Worm (Caenorhabditis elegans) whole organism, young adult: Measurements from ENCODE around the gene F18G5.1.

Source experiments
- F10E7.11 ChIP-seq: sonication (generic microtip); optimal IDR thresholded peaks from 2 replicates; lab custom pipeline; 2017; ENCODE audit warnings: mild to moderate bottlenecking, missing genetic modification characterization, moderate library complexity, missing compliant biosample characterization
- F22D6.2 ChIP-seq: sonication (generic microtip); optimal IDR thresholded peaks from 2 replicates; lab custom pipeline; 2016; ENCODE audit warnings: mild to moderate bottlenecking, missing genetic modification characterization, missing compliant biosample characterization
- F23B12.7 ChIP-seq: sonication (generic microtip); optimal IDR thresholded peaks from 2 replicates; lab custom pipeline; 2017; ENCODE audit warnings: missing genetic modification characterization, mild to moderate bottlenecking, missing compliant biosample characterization, antibody characterized with exemption, moderate library complexity; ENCODE audit not compliant: insufficient read depth
- F52B5.7 ChIP-seq: sonication (generic microtip); optimal IDR thresholded peaks from 2 replicates; lab custom pipeline; 2016; ENCODE audit warnings: mild to moderate bottlenecking, missing genetic modification characterization, missing compliant biosample characterization
- Y53G8AR.9 ChIP-seq: fragments of 200-800 bp; sonication (Bioruptor generic); conservative IDR thresholded peaks from 2 replicates; pipeline ENCODE4 v1.3.6; 2022; ENCODE audit warnings: missing genetic modification reagents, missing genetic modification characterization, missing compliant biosample characterization
- ZK185.1 ChIP-seq: sonication (generic microtip); optimal IDR thresholded peaks from 2 replicates; lab custom pipeline; 2016; ENCODE audit warnings: mild to moderate bottlenecking, missing genetic modification characterization, missing compliant biosample characterization; ENCODE audit not compliant: poor library complexity, severe bottlenecking
- ama-1 ChIP-seq, 3 experiments: fragments of 150-350 bp in 1 of 3; sonication (generic microtip) in 2 of 3; optimal IDR thresholded peaks; 2 replicates each; lab custom pipeline; 2014 to 2018; ENCODE audit warnings: missing biosample characterization in 2 of 3, missing genetic modification characterization in 2 of 3, missing genetic modification reagents in 2 of 3
- athp-1 ChIP-seq: sonication (generic microtip); optimal IDR thresholded peaks from 2 replicates; lab custom pipeline; 2017; ENCODE audit warnings: mild to moderate bottlenecking, missing genetic modification characterization, missing compliant biosample characterization
- bed-2 ChIP-seq: fragments of 200-800 bp; sonication (Bioruptor generic); IDR thresholded peaks from 2 replicates; pipeline ENCODE4 v1.3.6; 2022; ENCODE audit warnings: missing genetic modification reagents, missing genetic modification characterization, missing compliant biosample characterization
- ceh-100 ChIP-seq: fragments of 200-800 bp; sonication (Bioruptor generic); IDR thresholded peaks from 2 replicates; pipeline ENCODE4 v1.3.6; 2022; ENCODE audit warnings: missing genetic modification reagents, missing genetic modification characterization, missing compliant biosample characterization
- ceh-27 ChIP-seq: fragments of 200-800 bp; sonication (Bioruptor generic); optimal IDR thresholded peaks from 2 replicates; lab custom pipeline; 2018; ENCODE audit warnings: mild to moderate bottlenecking, missing genetic modification characterization, moderate library complexity, missing compliant biosample characterization
- ceh-40 ChIP-seq: fragments of 200-800 bp; sonication (Bioruptor generic); IDR thresholded peaks from 2 replicates; pipeline ENCODE4 v1.3.6; 2022; ENCODE audit warnings: missing genetic modification characterization, missing compliant biosample characterization
- ceh-91 ChIP-seq: fragments of 200-800 bp; sonication (Bioruptor generic); IDR thresholded peaks from 2 replicates; pipeline ENCODE4 v1.3.6; 2022; ENCODE audit warnings: missing genetic modification reagents, missing genetic modification characterization, missing compliant biosample characterization
- efl-1 ChIP-seq: fragments of 150-350 bp; optimal IDR thresholded peaks from 2 replicates; lab custom pipeline; 2014; ENCODE audit warnings: missing biosample characterization, missing genetic modification reagents, missing genetic modification characterization
- ets-4 ChIP-seq: fragments of 200-800 bp; sonication (Bioruptor generic); optimal IDR thresholded peaks from 2 replicates; lab custom pipeline; 2018; ENCODE audit warnings: mild to moderate bottlenecking, missing genetic modification characterization, missing compliant biosample characterization
- gei-17 ChIP-seq: fragments of 200-800 bp; sonication (Bioruptor generic); optimal IDR thresholded peaks from 2 replicates; lab custom pipeline; 2018; ENCODE audit warnings: mild to moderate bottlenecking, missing genetic modification characterization, missing compliant biosample characterization
- hsf-1 ChIP-seq: fragments of 200-800 bp; sonication (Bioruptor generic); IDR thresholded peaks from 2 replicates; pipeline ENCODE4 v1.3.6; 2022; ENCODE audit warnings: missing genetic modification reagents, missing genetic modification characterization, missing compliant biosample characterization
- lin-35 ChIP-seq, 3 experiments: fragments of 150-350 bp in 2 of 3; sonication (generic microtip) in 1 of 3; optimal IDR thresholded peaks; 2 replicates each; lab custom pipeline; 2014 to 2018; ENCODE audit warnings: missing biosample characterization in 3 of 3, missing genetic modification characterization in 3 of 3, missing genetic modification reagents in 3 of 3
- lin-54 ChIP-seq: fragments of 200-800 bp; sonication (Bioruptor generic); optimal IDR thresholded peaks from 2 replicates; lab custom pipeline; 2018; ENCODE audit warnings: mild to moderate bottlenecking, missing genetic modification characterization, missing compliant biosample characterization
- madf-6 ChIP-seq: fragments of 200-800 bp; sonication (Bioruptor generic); IDR thresholded peaks from 2 replicates; pipeline ENCODE4 v1.3.6; 2022; ENCODE audit warnings: missing genetic modification reagents, missing genetic modification characterization, missing compliant biosample characterization
- mes-4 ChIP-seq: sonication (generic microtip); optimal IDR thresholded peaks from 2 replicates; lab custom pipeline; 2016; ENCODE audit warnings: missing genotype, missing genetic modification characterization, missing compliant biosample characterization
- rcor-1 ChIP-seq: fragments of 200-800 bp; sonication (Bioruptor generic); IDR thresholded peaks from 2 replicates; pipeline ENCODE4 v1.3.6; 2022; ENCODE audit warnings: missing genetic modification reagents, missing genetic modification characterization, missing compliant biosample characterization
- rec-8 ChIP-seq, 2 experiments: sonication (generic microtip); optimal IDR thresholded peaks; 2 replicates each; lab custom pipeline; 2016; ENCODE audit warnings: mild to moderate bottlenecking in 2 of 2, missing genetic modification characterization in 2 of 2, missing genetic modification reagents in 2 of 2, missing genotype in 2 of 2, missing biosample characterization in 1 of 2, missing compliant biosample characterization in 1 of 2, moderate library complexity in 1 of 2
- repo-1 ChIP-seq: sonication (generic microtip); optimal IDR thresholded peaks from 2 replicates; lab custom pipeline; 2017; ENCODE audit warnings: mild to moderate bottlenecking, missing genetic modification characterization, missing compliant biosample characterization
- snpc-1.3 ChIP-seq: sonication (generic microtip); optimal IDR thresholded peaks from 2 replicates; lab custom pipeline; 2017; ENCODE audit warnings: missing genetic modification characterization, mild to moderate bottlenecking, missing compliant biosample characterization, antibody characterized with exemption, moderate library complexity, missing genotype, missing genetic modification reagents; ENCODE audit not compliant: insufficient read depth
- snpc-3.4 ChIP-seq: sonication (generic microtip); optimal IDR thresholded peaks from 2 replicates; lab custom pipeline; 2017; ENCODE audit warnings: missing genetic modification characterization, mild to moderate bottlenecking, missing compliant biosample characterization, antibody characterized with exemption, moderate library complexity, missing genotype, missing genetic modification reagents
- sptf-2 ChIP-seq: fragments of 200-800 bp; sonication (Bioruptor generic); optimal IDR thresholded peaks from 2 replicates; lab custom pipeline; 2018; ENCODE audit warnings: mild to moderate bottlenecking, missing genetic modification characterization, missing compliant biosample characterization
- zfh-2 ChIP-seq: fragments of 200-800 bp; sonication (Bioruptor generic); conservative IDR thresholded peaks from 2 replicates; pipeline ENCODE4 v1.3.6; 2022; ENCODE audit warnings: missing genetic modification reagents, missing genetic modification characterization, missing compliant biosample characterization
- ztf-25 ChIP-seq: fragments of 200-800 bp; sonication (Bioruptor generic); IDR thresholded peaks from 2 replicates; pipeline ENCODE4 v1.3.6; 2022; ENCODE audit warnings: missing genetic modification reagents, missing genetic modification characterization, missing compliant biosample characterization
- ztf-26 ChIP-seq: sonication (generic microtip); optimal IDR thresholded peaks from 2 replicates; lab custom pipeline; 2017; ENCODE audit warnings: missing genetic modification characterization, missing compliant biosample characterization
- ztf-3 ChIP-seq: fragments of 200-800 bp; sonication (Bioruptor generic); optimal IDR thresholded peaks from 2 replicates; lab custom pipeline; 2018; ENCODE audit warnings: mild to moderate bottlenecking, missing genetic modification characterization, missing compliant biosample characterization
- ztf-6 ChIP-seq: fragments of 200-800 bp; sonication (Bioruptor generic); IDR thresholded peaks from 2 replicates; pipeline ENCODE4 v1.3.6; 2022; ENCODE audit warnings: missing genetic modification reagents, missing genetic modification characterization, missing compliant biosample characterization

The F18G5.1 gene

ce11 chrX:9297834-9298233, 38.2 kb downstream of the F18G5.1 start, which contains the start of gene B0416.7:
B0416.7 (minus strand) TSS chrX:9297934.
- TF ChIP-seq ceh-91 (GFP tag; lab: Robert Waterston, UW) (no peak), ceh-27 (peak; percentile 16), ztf-25 (GFP tag; lab: Robert Waterston, UW) (no peak), lin-35 (GFP tag; optimal IDR thresholded peaks at IDR 0.05; lab: Kevin White, UChicago) (no peak), rec-8 (tag; optimal IDR thresholded peaks at IDR 0.05; lab: Kevin White, UChicago) (no peak), F22D6.2 (tag; lab: Kevin White, UChicago) (no peak), bed-2 (GFP tag; lab: Robert Waterston, UW) (no peak)
- TF ChIP-seq, all 124 proteins: peak for 1

ce11 chrX:9298846-9299245, 39.2 kb downstream of the F18G5.1 start, which contains the start of gene B0416.2:
B0416.2 (plus strand) TSS chrX:9299146.
- TF ChIP-seq ztf-6 (GFP tag; lab: Robert Waterston, UW) (no peak), athp-1 (no peak), ets-4 (GFP tag; lab: Kevin White, UChicago) (no peak), repo-1 (tag; lab: Kevin White, UChicago) (no peak), ceh-40 (GFP tag; lab: Robert Waterston, UW) (no peak), efl-1 (GFP tag; lab: Kevin White, UChicago) (no peak), ztf-3 (GFP tag; lab: Kevin White, UChicago) (no peak), ztf-26 (tag; lab: Kevin White, UChicago) (no peak), ZK185.1 (tag; lab: Kevin White, UChicago) (no peak)

- no peak for TF ChIP-seq snpc-3.4 (tag; lab: Kevin White, UChicago)
- TF ChIP-seq repo-1 (tag; lab: Kevin White, UChicago): no peak
- no peak for TF ChIP-seq madf-6 (GFP tag; lab: Robert Waterston, UW)
- TF ChIP-seq sptf-2: no peak
- no peak for TF ChIP-seq Y53G8AR.9
- no peak for TF ChIP-seq zfh-2 (GFP tag; lab: Robert Waterston, UW)
- TF ChIP-seq gei-17 (GFP tag; lab: Kevin White, UChicago): no peak
- TF ChIP-seq lin-54 (GFP tag; lab: Kevin White, UChicago): no peak
- no peak for TF ChIP-seq ama-1 (optimal IDR thresholded peaks at IDR 0.05; lab: Kevin White, UChicago)
- TF ChIP-seq ama-1 (GFP tag; optimal IDR thresholded peaks at IDR 0.05; lab: Kevin White, UChicago): no peak
- TF ChIP-seq ceh-100: no peak
- no peak for TF ChIP-seq F23B12.7
Measured at ce11 chrX:9300379-9300778, 40.7 kb downstream of the F18G5.1 start.

- TF ChIP-seq F10E7.11 (tag; lab: Kevin White, UChicago): no peak
- TF ChIP-seq mes-4 (tag; lab: Kevin White, UChicago): no peak
- no peak for TF ChIP-seq F52B5.7 (tag; lab: Kevin White, UChicago)
- TF ChIP-seq rcor-1 (GFP tag; lab: Robert Waterston, UW): no peak
- no peak for TF ChIP-seq snpc-1.3
- no peak for TF ChIP-seq hsf-1 (GFP tag; lab: Robert Waterston, UW)
- TF ChIP-seq lin-54 (GFP tag; lab: Kevin White, UChicago): no peak
- no peak for TF ChIP-seq athp-1
Measured at ce11 chrX:9302763-9303162, 43.1 kb downstream of the F18G5.1 start.
